Fruit fly (Drosophila melanogaster): Measurements from ENCODE around the gene dnt.

dm6 chr2L:19314589-19314988 lies 48.4 kb downstream of the dnt start:
- TF ChIP-seq cic (GFP tag; optimal IDR thresholded peaks at IDR 0.05) (no peak), CG1620 (GFP tag; optimal IDR thresholded peaks at IDR 0.05) (no peak)
